Fruit fly (Drosophila melanogaster) whole organism, adult: ENCODE measurements around the gene BBS8.

ENCODE experiments used
- CG11617 ChIP-seq: fragments of 200-800 bp; sonication (Bioruptor generic); optimal IDR thresholded peaks from 2 replicates; lab custom pipeline; 2017; ENCODE audit warnings: mild to moderate bottlenecking, missing biosample characterization, missing genetic modification reagents, missing genetic modification characterization
- CG12768 ChIP-seq: fragments of 200-800 bp; sonication (Bioruptor generic); optimal IDR thresholded peaks from 2 replicates; lab custom pipeline; 2017; ENCODE audit warnings: missing biosample characterization, missing genetic modification characterization, mild to moderate bottlenecking, moderate library complexity, missing genetic modification reagents
- CG1620 ChIP-seq: fragments of 200-800 bp; sonication (Bioruptor generic); optimal IDR thresholded peaks from 2 replicates; lab custom pipeline; 2016; ENCODE audit warnings: missing biosample characterization, missing genetic modification characterization
- CG33017 ChIP-seq: fragments of 200-800 bp; sonication (Bioruptor generic); optimal IDR thresholded peaks from 2 replicates; lab custom pipeline; 2018; ENCODE audit warnings: missing biosample characterization, mild to moderate bottlenecking, missing genetic modification characterization, moderate library complexity
- CG5204 ChIP-seq: fragments of 200-800 bp; sonication (Bioruptor generic); optimal IDR thresholded peaks from 2 replicates; lab custom pipeline; 2016; ENCODE audit warnings: missing biosample characterization, missing genetic modification characterization
- CG7045 ChIP-seq: fragments of 200-800 bp; sonication (Bioruptor generic); optimal IDR thresholded peaks from 2 replicates; lab custom pipeline; 2017; ENCODE audit warnings: missing biosample characterization, mild to moderate bottlenecking, missing genetic modification characterization
- CG7101 ChIP-seq: fragments of 200-800 bp; sonication (Bioruptor generic); optimal IDR thresholded peaks from 2 replicates; lab custom pipeline; 2018; ENCODE audit warnings: missing biosample characterization, mild to moderate bottlenecking, missing genetic modification characterization, moderate library complexity
- Hr96 ChIP-seq: fragments of 200-800 bp; sonication (Bioruptor generic); optimal IDR thresholded peaks from 2 replicates; lab custom pipeline; 2016; ENCODE audit warnings: missing biosample characterization, missing genetic modification characterization
- Mnt ChIP-seq: fragments of 200-800 bp; sonication (Bioruptor generic); optimal IDR thresholded peaks from 2 replicates; lab custom pipeline; 2016; ENCODE audit warnings: missing biosample characterization, mild to moderate bottlenecking, missing genetic modification characterization
- cic ChIP-seq: fragments of 200-800 bp; sonication (Bioruptor generic); optimal IDR thresholded peaks from 2 replicates; lab custom pipeline; 2017; ENCODE audit warnings: missing biosample characterization, mild to moderate bottlenecking, missing genetic modification characterization, moderate library complexity
- cnc ChIP-seq, 2 experiments: fragments of >200 bp; optimal IDR thresholded peaks; 2 replicates each; lab custom pipeline; 2017
- kay ChIP-seq: fragments of 200-800 bp; sonication (Bioruptor generic); peaks from one replicate; lab custom pipeline; 2016; ENCODE audit warnings: missing biosample characterization, missing genetic modification characterization, borderline replicate concordance
- ovo ChIP-seq: fragments of 200-800 bp; sonication (Bioruptor generic); optimal IDR thresholded peaks from 2 replicates; lab custom pipeline; 2016; ENCODE audit warnings: missing biosample characterization, missing genetic modification characterization

- no peak for TF ChIP-seq cic
- TF ChIP-seq CG33017 (tag; lab: Kevin White, UChicago), result no peak
- TF ChIP-seq cnc (optimal IDR thresholded peaks at IDR 0.05; lab: Kevin White, UChicago), result no peak
- TF ChIP-seq kay (GFP tag; lab: Kevin White, UChicago), result no peak
- TF ChIP-seq CG12768, result no peak
- no peak for TF ChIP-seq ovo (GFP tag; lab: Kevin White, UChicago)
- TF ChIP-seq CG7045 (GFP tag; lab: Kevin White, UChicago), result no peak
- TF ChIP-seq CG5204 (GFP tag; lab: Kevin White, UChicago), result no peak
- no peak for TF ChIP-seq Mnt (GFP tag; lab: Kevin White, UChicago)
- no peak for TF ChIP-seq CG7101
- no peak for TF ChIP-seq CG1620 (GFP tag; lab: Kevin White, UChicago)
- no peak for TF ChIP-seq Hr96 (GFP tag; lab: Kevin White, UChicago)
- TF ChIP-seq CG11617, result no peak
These were observed 14.8 kb downstream of the BBS8 start for dm6 chr2L:437498-437897.
